Worm (Caenorhabditis elegans) whole organism, midembryonic: ENCODE results near the gene ttll-12.

Experiments
- T22C8.4 ChIP-seq: fragments of 200-800 bp; sonication (Bioruptor generic); IDR thresholded peaks from 2 replicates; pipeline ENCODE4 v1.3.6; 2022; ENCODE audit warnings: missing genetic modification characterization, missing compliant biosample characterization
- ref-1 ChIP-seq: fragments of 200-800 bp; sonication (Bioruptor generic); conservative IDR thresholded peaks from 2 replicates; pipeline ENCODE4 v1.3.6; 2022; ENCODE audit warnings: missing genetic modification reagents, missing genetic modification characterization, missing compliant biosample characterization
- tab-1 ChIP-seq: fragments of 200-800 bp; sonication (Bioruptor generic); IDR thresholded peaks from 2 replicates; pipeline ENCODE4 v1.3.6; 2022; ENCODE audit warnings: missing genetic modification characterization, missing compliant biosample characterization
- ztf-23 ChIP-seq: fragments of 200-800 bp; sonication (Bioruptor generic); IDR thresholded peaks from 2 replicates; pipeline ENCODE4 v1.3.6; 2022; ENCODE audit warnings: missing genetic modification reagents, missing genetic modification characterization, missing compliant biosample characterization
- ztf-29 ChIP-seq: fragments of 200-800 bp; sonication (Bioruptor generic); IDR thresholded peaks from 2 replicates; pipeline ENCODE4 v1.3.6; 2022; ENCODE audit warnings: missing genetic modification reagents, missing genetic modification characterization, missing compliant biosample characterization

DNA sequence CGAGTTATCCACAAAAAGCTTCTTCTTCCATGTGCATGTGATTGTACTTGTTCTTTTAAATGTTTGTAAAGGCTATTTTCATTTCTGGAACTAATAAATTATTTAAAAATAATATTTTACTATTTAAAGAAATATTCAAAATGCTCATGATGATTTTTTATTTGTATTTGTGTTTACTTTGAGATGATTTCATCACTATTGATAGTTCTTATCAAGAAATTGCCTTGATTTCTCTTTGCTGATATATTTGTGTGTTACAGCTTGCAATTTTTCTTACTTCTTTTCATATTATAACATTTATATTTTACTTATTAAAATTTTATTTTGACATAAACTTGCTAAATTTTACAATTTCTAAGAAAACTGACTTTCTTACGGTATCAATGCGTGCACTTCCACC is 39.4 kb downstream of the ttll-12 start:
- TF ChIP-seq ztf-29 (no peak), tab-1 (no peak), ztf-23 (GFP tag; lab: Robert Waterston, UW) (no peak), ref-1 (GFP tag; lab: Robert Waterston, UW) (no peak), T22C8.4 (no peak)
